Fruit fly (Drosophila melanogaster): Measurements from ENCODE around the gene CG1662.

DNA sequence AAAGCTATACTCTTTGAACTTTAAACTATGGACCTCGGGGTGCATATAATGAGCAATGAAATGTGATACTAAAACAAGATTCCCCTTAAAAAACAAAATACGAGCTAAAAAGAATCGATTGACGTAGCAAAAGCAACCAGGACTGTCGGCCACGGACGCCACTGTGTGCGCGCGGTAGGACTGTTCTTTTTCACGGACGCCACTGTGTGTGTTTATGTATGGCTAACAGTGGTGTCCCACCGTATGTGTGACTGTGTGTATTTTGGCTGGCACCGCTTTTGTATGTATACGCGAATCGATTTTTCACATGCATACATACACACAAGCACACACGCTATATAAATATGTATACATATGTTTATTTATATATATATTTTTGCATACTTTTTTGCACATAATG, 3.6 kb upstream of the CG1662 start:
- no peak for TF ChIP-seq HLH4C (GFP tag; IDR thresholded peaks at IDR 0.05; ENCODE audit: partially characterized antibody)
- peak; percentile 40; the same call in 1 of the 3 replicates for TF ChIP-seq CG14050 (GFP tag; IDR thresholded peaks at IDR 0.05)
- TF ChIP-seq kni (GFP tag; optimal IDR thresholded peaks at IDR 0.05), result no peak
- TF ChIP-seq usp (GFP tag; optimal IDR thresholded peaks at IDR 0.05), result no peak
- no peak for TF ChIP-seq Oaz (GFP tag; IDR thresholded peaks at IDR 0.05)
- TF ChIP-seq oc (tag; optimal IDR thresholded peaks at IDR 0.05), result no peak
- no peak for TF ChIP-seq toy (GFP tag; IDR thresholded peaks at IDR 0.05)

Data from whole organism, embryonic.